Worm (Caenorhabditis elegans) whole organism, late embryonic: ENCODE results near the gene lpd-7.
A peak's percentile ranks its signal among the peaks of the same experiment; 100 is the strongest.

Experiments
- C38D4.7 ChIP-seq: fragments of 200-800 bp; sonication (Bioruptor generic); optimal IDR thresholded peaks from 2 replicates; lab custom pipeline; 2018; ENCODE audit warnings: mild to moderate bottlenecking, missing genetic modification characterization, moderate library complexity, missing compliant biosample characterization
- F13H6.1 ChIP-seq: sonication (generic microtip); optimal IDR thresholded peaks from 2 replicates; lab custom pipeline; 2016; ENCODE audit warnings: missing genetic modification characterization, missing compliant biosample characterization
- K09A11.1 ChIP-seq: sonication (generic microtip); optimal IDR thresholded peaks from 2 replicates; lab custom pipeline; 2017; ENCODE audit warnings: antibody characterized with exemption, mild to moderate bottlenecking, missing genetic modification characterization, missing compliant biosample characterization; ENCODE audit not compliant: insufficient read depth
- Y22D7AL.16 ChIP-seq: sonication (generic microtip); optimal IDR thresholded peaks from 2 replicates; lab custom pipeline; 2016; ENCODE audit warnings: missing genetic modification characterization, missing compliant biosample characterization
- ama-1 ChIP-seq: fragments of 150-350 bp; optimal IDR thresholded peaks from 2 replicates; lab custom pipeline; 2014
- ceh-19 ChIP-seq: fragments of 200-800 bp; sonication (Bioruptor generic); optimal IDR thresholded peaks from 2 replicates; lab custom pipeline; 2018; ENCODE audit warnings: mild to moderate bottlenecking, missing genetic modification characterization, missing compliant biosample characterization
- ceh-24 ChIP-seq: sonication (generic microtip); optimal IDR thresholded peaks from 2 replicates; lab custom pipeline; 2016; ENCODE audit warnings: mild to moderate bottlenecking, missing genetic modification characterization, missing compliant biosample characterization
- ceh-30 ChIP-seq: fragments of 150-350 bp; optimal IDR thresholded peaks from 2 replicates; lab custom pipeline; 2014; ENCODE audit warnings: missing biosample characterization, missing genetic modification characterization
- ceh-34 ChIP-seq: sonication (generic microtip); optimal IDR thresholded peaks from 2 replicates; lab custom pipeline; 2016; ENCODE audit warnings: mild to moderate bottlenecking, missing genetic modification characterization, missing compliant biosample characterization
- ceh-48 ChIP-seq: sonication (generic microtip); optimal IDR thresholded peaks from 2 replicates; lab custom pipeline; 2016; ENCODE audit warnings: missing genetic modification characterization, inconsistent platforms, missing compliant biosample characterization
- dmd-4 ChIP-seq: sonication (generic microtip); optimal IDR thresholded peaks from 2 replicates; lab custom pipeline; 2016; ENCODE audit warnings: borderline replicate concordance, missing genetic modification characterization, missing compliant biosample characterization
- dve-1 ChIP-seq: sonication (generic microtip); optimal IDR thresholded peaks from 2 replicates; lab custom pipeline; 2017; ENCODE audit warnings: antibody characterized with exemption, mild to moderate bottlenecking, missing genetic modification characterization, missing compliant biosample characterization
- elt-4 ChIP-seq: sonication (generic microtip); optimal IDR thresholded peaks from 2 replicates; lab custom pipeline; 2016; ENCODE audit warnings: missing genetic modification characterization, missing compliant biosample characterization
- fkh-10 ChIP-seq: fragments of 150-350 bp; optimal IDR thresholded peaks from 2 replicates; lab custom pipeline; 2014; ENCODE audit warnings: missing biosample characterization, missing genetic modification reagents, missing genetic modification characterization
- hlh-30 ChIP-seq: sonication (generic microtip); optimal IDR thresholded peaks from 2 replicates; lab custom pipeline; 2017; ENCODE audit warnings: antibody characterized with exemption, missing genetic modification characterization, missing compliant biosample characterization; ENCODE audit not compliant: insufficient read depth
- lin-11 ChIP-seq: fragments of 200-800 bp; sonication (Bioruptor generic); optimal IDR thresholded peaks from 2 replicates; lab custom pipeline; 2018; ENCODE audit warnings: mild to moderate bottlenecking, missing genetic modification characterization, missing compliant biosample characterization
- mec-3 ChIP-seq: sonication (generic microtip); optimal IDR thresholded peaks from 2 replicates; lab custom pipeline; 2016; ENCODE audit warnings: borderline replicate concordance, missing genetic modification characterization, missing compliant biosample characterization
- nfya-1 ChIP-seq: sonication (generic microtip); optimal IDR thresholded peaks from 2 replicates; lab custom pipeline; 2017; ENCODE audit warnings: missing genetic modification characterization, mild to moderate bottlenecking, missing compliant biosample characterization, antibody characterized with exemption, moderate library complexity
- pag-3 ChIP-seq: sonication (generic microtip); optimal IDR thresholded peaks from 2 replicates; lab custom pipeline; 2016; ENCODE audit warnings: missing compliant biosample characterization, missing genetic modification characterization, borderline replicate concordance
- pqm-1 ChIP-seq: sonication (generic microtip); optimal IDR thresholded peaks from 2 replicates; lab custom pipeline; 2016; ENCODE audit warnings: missing genetic modification characterization, missing compliant biosample characterization
- ref-2 ChIP-seq: sonication (generic microtip); optimal IDR thresholded peaks from 2 replicates; lab custom pipeline; 2016; ENCODE audit warnings: missing genetic modification characterization, missing compliant biosample characterization
- rnt-1 ChIP-seq: sonication (generic microtip); optimal IDR thresholded peaks from 2 replicates; lab custom pipeline; 2016; ENCODE audit warnings: missing genetic modification characterization, missing compliant biosample characterization
- sdc-2 ChIP-seq: sonication (generic microtip); optimal IDR thresholded peaks from 2 replicates; lab custom pipeline; 2016; ENCODE audit warnings: missing genotype, missing genetic modification characterization, missing compliant biosample characterization
- sox-2 ChIP-seq: fragments of 200-800 bp; sonication (Bioruptor generic); IDR thresholded peaks from 2 replicates; pipeline ENCODE4 v1.3.6; 2022; ENCODE audit warnings: missing genetic modification reagents, missing genetic modification characterization, missing compliant biosample characterization
- sox-4 ChIP-seq: sonication (generic microtip); optimal IDR thresholded peaks from 2 replicates; lab custom pipeline; 2017; ENCODE audit warnings: mild to moderate bottlenecking, missing genetic modification characterization, inconsistent platforms, missing compliant biosample characterization
- ttx-3 ChIP-seq: sonication (generic microtip); optimal IDR thresholded peaks from 2 replicates; lab custom pipeline; 2016; ENCODE audit warnings: missing genetic modification reagents, missing genetic modification characterization, missing compliant biosample characterization
- unc-3 ChIP-seq, 2 experiments: fragments of 200-800 bp in 1 of 2; sonication (Bioruptor generic) in 1 of 2; sonication (generic microtip) in 1 of 2; conservative IDR thresholded peaks in 1 of 2; optimal IDR thresholded peaks in 1 of 2; 2 replicates each; pipeline versions ENCODE4 v1.3.6 to Lab custom; 2016 to 2022; ENCODE audit warnings: missing compliant biosample characterization in 2 of 2, missing genetic modification characterization in 2 of 2, missing genetic modification reagents in 1 of 2
- unc-55 ChIP-seq: sonication (generic microtip); optimal IDR thresholded peaks from 2 replicates; lab custom pipeline; 2017; ENCODE audit warnings: missing biosample characterization, missing genetic modification reagents, missing genetic modification characterization

Gene lpd-7

ce11 chrIII:7530108-7530507 is 43.0 kb upstream of the lpd-7 start:
- TF ChIP-seq ttx-3 (tag; lab: Kevin White, UChicago): no peak
- peak; percentile 51 for TF ChIP-seq unc-55 (GFP tag; lab: Kevin White, UChicago)
- TF ChIP-seq sox-2 (GFP tag; lab: Robert Waterston, UW): no peak
- no peak for TF ChIP-seq dve-1 (tag; lab: Kevin White, UChicago)
- TF ChIP-seq hlh-30 (tag; lab: Kevin White, UChicago): no peak

ce11 chrIII:7530830-7531229 is 42.3 kb upstream of the lpd-7 start:
- no peak for TF ChIP-seq sox-2 (GFP tag; lab: Robert Waterston, UW)
- no peak for TF ChIP-seq unc-3 (GFP tag; conservative IDR thresholded peaks at IDR 0.05; lab: Robert Waterston, UW)
- TF ChIP-seq unc-3 (tag; optimal IDR thresholded peaks at IDR 0.05; lab: Kevin White, UChicago): no peak
- TF ChIP-seq ceh-34: no peak
- no peak for TF ChIP-seq rnt-1
- TF ChIP-seq ref-2 (tag; lab: Kevin White, UChicago): no peak
- no peak for TF ChIP-seq lin-11 (tag; lab: Kevin White, UChicago)
- no peak for TF ChIP-seq F13H6.1 (tag; lab: Kevin White, UChicago)
- TF ChIP-seq mec-3 (tag; lab: Kevin White, UChicago): no peak

ce11 chrIII:7531385-7531784 is 41.8 kb upstream of the lpd-7 start:
- TF ChIP-seq ama-1 (lab: Kevin White, UChicago) (no peak), unc-55 (GFP tag; lab: Kevin White, UChicago) (peak; percentile 80)
- TF ChIP-seq, all 69 proteins: peak for 1

ce11 chrIII:7533012-7533411 is 40.1 kb upstream of the lpd-7 start:
- TF ChIP-seq pag-3: no peak
- TF ChIP-seq ceh-34: no peak
- no peak for TF ChIP-seq Y22D7AL.16 (tag; lab: Kevin White, UChicago)
- no peak for TF ChIP-seq ceh-48 (tag; lab: Kevin White, UChicago)
- TF ChIP-seq K09A11.1 (tag; lab: Kevin White, UChicago): no peak
- TF ChIP-seq ceh-19: no peak
- TF ChIP-seq dmd-4 (tag; lab: Kevin White, UChicago): no peak

ce11 chrIII:7534648-7535047 is 38.5 kb upstream of the lpd-7 start:
- peak; percentile 12 for TF ChIP-seq rnt-1
- peak; percentile 95 for TF ChIP-seq nfya-1 (tag; lab: Kevin White, UChicago)
- TF ChIP-seq unc-3 (GFP tag; conservative IDR thresholded peaks at IDR 0.05; lab: Robert Waterston, UW): no peak
- no peak for TF ChIP-seq unc-3 (tag; optimal IDR thresholded peaks at IDR 0.05; lab: Kevin White, UChicago)
- peak; percentile 94 for TF ChIP-seq unc-55 (GFP tag; lab: Kevin White, UChicago)
- TF ChIP-seq dve-1 (tag; lab: Kevin White, UChicago): no peak
- peak; percentile 44 for TF ChIP-seq ref-2 (tag; lab: Kevin White, UChicago)
- no peak for TF ChIP-seq ceh-30 (tag; lab: Kevin White, UChicago)
- no peak for TF ChIP-seq sox-4 (tag; lab: Kevin White, UChicago)
- no peak for TF ChIP-seq elt-4 (tag; lab: Kevin White, UChicago)

ce11 chrIII:7535347-7535746 is 37.8 kb upstream of the lpd-7 start:
- no peak for TF ChIP-seq unc-55 (GFP tag; lab: Kevin White, UChicago)
- TF ChIP-seq C38D4.7 (GFP tag; lab: Kevin White, UChicago): no peak
- TF ChIP-seq elt-4 (tag; lab: Kevin White, UChicago): no peak
- TF ChIP-seq sdc-2 (tag; lab: Kevin White, UChicago): no peak
- no peak for TF ChIP-seq pqm-1 (tag; lab: Kevin White, UChicago)
- no peak for TF ChIP-seq fkh-10 (GFP tag; lab: Kevin White, UChicago)
- no peak for TF ChIP-seq ceh-24 (tag; lab: Kevin White, UChicago)
- no peak for TF ChIP-seq F13H6.1 (tag; lab: Kevin White, UChicago)
